Fruit fly (Drosophila melanogaster): Measurements from ENCODE around the gene CG8066.

The CG8066 gene

DNA sequence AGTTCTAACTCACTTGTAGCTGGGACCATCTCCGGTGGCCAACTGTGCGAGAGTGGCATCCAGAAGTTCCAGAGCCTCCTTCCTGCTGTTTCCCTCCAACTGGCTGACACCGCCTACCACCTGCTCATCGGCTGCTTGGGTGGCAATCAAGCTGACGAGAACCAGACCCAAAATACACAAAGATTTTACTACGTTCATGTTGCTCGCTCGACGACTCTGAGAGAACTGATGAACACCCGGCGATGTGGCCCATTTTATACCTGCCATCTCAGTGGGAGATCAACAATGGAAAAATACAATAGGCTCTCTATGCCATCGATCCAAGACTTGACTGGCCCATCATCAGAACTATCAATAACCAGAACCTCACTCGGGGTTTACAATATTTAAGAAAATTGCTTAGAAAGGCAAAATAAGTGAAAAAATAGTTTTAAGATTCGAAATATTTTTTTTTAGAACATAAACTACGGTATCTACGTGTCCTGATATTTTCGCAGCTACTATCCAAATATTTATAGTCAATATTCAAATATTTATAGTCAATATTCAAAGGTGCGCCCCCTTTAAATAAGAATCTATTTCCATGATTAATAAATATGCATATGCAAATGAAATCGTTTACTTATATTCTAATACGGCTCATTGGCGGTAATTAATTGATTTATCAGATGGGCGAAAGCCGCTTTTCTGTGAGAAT, 912 bp upstream of the CG8066 start, which contains the start of gene Cys:
TSS of gene Cys (minus strand) at position 234 of the 697 bp plus-strand sequence.
- no peak for TF ChIP-seq CG17801 (GFP tag; optimal IDR thresholded peaks at IDR 0.05; ENCODE audit: partially characterized antibody)

DNA sequence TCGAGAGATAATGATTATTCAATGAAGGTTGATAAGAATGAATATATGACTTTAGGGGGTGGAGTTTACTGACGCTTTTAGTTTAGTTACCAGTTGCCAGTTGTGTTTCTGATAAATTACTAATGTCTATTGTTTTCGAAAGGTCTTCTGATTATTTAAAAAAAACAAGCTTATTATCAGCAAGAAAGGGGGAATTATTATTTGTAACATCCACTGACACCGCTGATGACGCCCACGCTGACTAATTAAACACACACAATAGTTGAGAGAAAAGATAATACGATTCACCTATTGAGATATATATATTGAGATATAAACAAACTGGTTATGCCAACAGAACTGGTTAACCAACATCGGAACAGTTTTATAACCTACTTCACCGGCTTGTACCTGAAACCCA, 851 bp downstream of the CG8066 start:
- TF ChIP-seq CG17801 (GFP tag; optimal IDR thresholded peaks at IDR 0.05; ENCODE audit: partially characterized antibody) = no peak

DNA sequence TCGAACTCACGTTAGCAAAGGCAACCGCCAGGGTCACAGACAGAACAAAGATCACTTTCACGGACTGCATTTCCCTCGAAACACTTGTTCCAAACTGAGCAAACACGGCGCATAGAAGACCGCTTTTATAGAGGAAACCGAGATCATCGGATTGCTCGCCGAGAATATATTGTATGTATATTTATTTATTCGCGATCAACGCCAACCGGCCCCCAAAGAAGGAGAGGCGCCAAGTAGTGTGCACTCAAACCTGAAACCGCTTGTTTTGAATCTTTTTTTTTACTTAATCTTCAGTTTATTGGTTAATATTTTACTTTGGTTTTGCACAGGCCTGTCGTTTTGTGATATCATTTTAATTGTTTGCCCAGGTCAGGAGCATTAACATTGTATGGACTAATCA, 1.3 kb downstream of the CG8066 start, which contains the start of gene CG31313:
TSS of gene CG31313 (minus strand) at position 101 of the 400 bp plus-strand sequence.
- no peak for TF ChIP-seq CG17801 (GFP tag; optimal IDR thresholded peaks at IDR 0.05; ENCODE audit: partially characterized antibody)

DNA sequence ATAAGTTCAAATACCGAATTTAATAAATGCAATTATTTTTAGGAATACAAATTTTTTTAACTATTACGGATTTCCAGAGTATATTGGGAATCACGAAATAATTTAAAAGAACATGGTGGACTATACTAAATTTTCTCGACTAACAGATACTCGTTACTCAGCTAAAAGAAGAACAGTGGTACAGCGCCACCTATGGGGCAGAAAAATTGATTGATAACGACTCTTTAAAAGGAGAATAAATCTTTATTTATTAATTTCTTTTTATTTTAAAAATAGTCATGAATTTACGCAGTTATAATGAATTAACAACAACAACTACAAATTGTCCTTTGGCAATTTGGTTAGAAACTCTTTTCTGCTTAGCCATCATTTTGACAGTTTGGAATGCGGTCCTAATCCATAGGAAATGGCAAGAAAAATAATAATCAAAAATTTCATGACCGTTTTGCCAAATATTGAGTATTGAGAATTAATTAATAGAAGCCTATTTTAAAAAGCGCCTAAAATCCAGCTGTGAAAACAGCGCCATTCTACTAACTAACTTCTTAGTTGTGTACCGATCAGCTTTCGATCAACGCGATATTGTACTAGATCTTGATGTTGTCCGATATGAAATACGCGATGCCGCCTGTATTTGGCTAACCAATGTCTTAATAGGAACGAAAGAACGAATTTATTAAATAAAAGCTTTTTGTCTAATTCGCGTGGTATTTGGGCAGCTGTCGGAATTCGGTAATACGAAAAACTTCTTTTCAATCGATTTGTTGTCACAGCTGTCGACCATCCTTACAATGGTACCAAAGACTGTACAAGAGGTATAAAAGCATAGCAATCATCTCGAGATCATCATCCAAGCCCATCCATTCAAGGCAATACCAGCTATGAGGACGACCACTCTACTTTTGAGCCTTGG, 3.3 kb downstream of the CG8066 start, which contains the start of gene CG14852:
TSS of gene CG14852 (plus strand) at position 863 of the 913 bp plus-strand sequence.
- TF ChIP-seq CG17801 (GFP tag; optimal IDR thresholded peaks at IDR 0.05; ENCODE audit: partially characterized antibody) = no peak

DNA sequence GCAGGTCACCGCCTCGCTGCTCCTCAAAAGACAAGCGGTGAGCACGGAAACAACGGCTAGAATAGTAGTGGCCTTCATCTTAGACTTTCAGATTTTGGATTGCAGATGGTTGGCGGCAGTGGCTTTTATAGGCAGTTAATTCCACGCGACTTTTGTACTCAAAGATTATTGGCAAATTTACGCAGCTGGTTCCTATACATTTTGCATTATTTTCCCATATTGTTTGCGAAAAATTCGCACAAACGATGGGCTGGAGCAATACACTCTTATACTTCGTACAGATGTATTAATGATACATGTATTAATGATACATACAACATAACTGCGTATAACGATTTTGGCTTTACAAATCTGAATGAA, 4.0 kb downstream of the CG8066 start, which contains the start of gene CG8087:
TSS of gene CG8087 (minus strand) at position 101 of the 360 bp plus-strand sequence.
- no peak for TF ChIP-seq CG17801 (GFP tag; optimal IDR thresholded peaks at IDR 0.05; ENCODE audit: partially characterized antibody)

DNA sequence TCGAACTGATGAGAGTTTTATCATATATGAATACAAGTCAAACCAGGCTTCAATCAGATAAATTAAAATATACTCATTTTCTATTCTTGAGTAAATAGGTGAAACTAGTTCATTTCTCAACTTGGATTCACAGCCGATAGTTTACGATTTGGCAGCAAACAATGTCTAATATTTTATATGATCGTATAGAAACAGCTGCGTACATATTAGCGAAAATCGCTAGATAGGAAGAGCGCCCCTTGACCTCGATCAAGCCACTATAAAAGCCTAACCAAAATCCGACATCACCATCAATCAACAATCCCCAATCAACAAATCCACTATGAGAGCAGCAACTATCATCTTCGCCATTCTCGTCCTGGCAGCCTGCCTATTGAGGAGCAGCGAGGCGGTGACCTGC, 6.6 kb downstream of the CG8066 start, which contains the start of gene CG14851:
TSS of gene CG14851 (plus strand) at position 301 of the 400 bp plus-strand sequence.
- TF ChIP-seq CG17801 (GFP tag; optimal IDR thresholded peaks at IDR 0.05; ENCODE audit: partially characterized antibody) = no peak

DNA sequence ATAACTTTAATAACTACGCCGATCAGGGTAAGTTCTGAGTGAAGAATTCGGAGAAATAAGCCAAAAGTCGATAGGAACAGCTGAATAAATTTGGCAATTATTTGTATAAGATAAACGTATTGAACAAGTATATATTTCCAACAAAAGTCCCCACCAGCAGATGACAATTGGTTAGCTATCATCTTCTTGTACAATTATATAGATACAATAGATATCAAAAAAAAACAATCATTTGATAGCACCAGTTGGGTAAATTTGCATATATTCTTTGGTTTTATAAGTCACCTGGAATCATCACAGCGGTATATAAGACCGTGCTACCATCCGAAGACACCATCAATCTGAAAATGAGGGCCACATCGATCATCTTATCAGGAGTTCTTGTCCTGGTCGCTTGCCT, 8.0 kb downstream of the CG8066 start, which contains the start of gene Jig:
TSS of gene Jig (plus strand) at position 301 of the 400 bp plus-strand sequence.
- TF ChIP-seq CG17801 (GFP tag; optimal IDR thresholded peaks at IDR 0.05; ENCODE audit: partially characterized antibody) = no peak

DNA sequence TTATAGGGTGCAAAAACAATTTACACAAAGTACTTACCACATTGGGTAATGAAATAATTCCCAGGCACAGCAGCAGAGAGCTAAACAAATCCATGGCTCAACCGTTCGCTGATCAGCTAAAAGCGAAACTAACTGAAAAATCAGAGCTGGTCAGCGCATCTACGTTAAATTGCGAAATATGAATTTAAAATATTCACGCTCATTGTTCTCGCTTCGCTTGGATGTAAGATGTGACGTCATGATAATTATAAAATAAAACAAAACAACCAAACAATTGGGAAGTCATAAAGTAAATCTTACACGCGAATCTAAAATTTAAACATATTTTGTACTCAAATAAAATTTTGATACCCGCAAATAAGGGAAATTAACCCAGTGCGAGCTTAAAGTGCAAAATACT, 8.7 kb downstream of the CG8066 start, which contains the start of gene CG14854:
TSS of gene CG14854 (minus strand) at position 101 of the 400 bp plus-strand sequence.
- TF ChIP-seq CG17801 (GFP tag; optimal IDR thresholded peaks at IDR 0.05; ENCODE audit: partially characterized antibody) = no peak

DNA sequence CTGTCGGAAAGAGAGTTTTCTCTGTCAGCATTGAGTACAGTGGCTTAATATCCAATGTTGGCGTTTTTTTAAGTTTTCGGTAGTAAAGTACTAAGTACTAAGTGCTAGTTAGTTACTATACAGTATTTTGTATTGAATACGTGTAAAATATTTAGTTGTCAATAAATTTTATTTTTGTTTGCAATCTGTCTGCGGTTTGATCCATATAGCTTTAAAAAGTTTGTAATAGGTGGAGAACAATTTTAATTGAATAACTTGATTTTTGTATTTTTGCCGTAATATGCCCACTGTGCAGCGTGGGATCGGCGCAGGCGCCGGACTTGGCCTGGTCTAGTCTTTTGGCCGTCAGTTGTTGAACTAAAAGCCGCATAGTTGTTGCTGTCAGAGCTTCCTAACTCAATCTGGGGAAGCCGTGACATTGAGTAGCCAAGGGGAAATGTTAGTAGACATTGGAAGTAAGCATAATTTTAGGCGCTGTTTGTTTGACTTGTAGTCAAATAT, 10.2 kb downstream of the CG8066 start:
- TF ChIP-seq CG17801 (GFP tag; optimal IDR thresholded peaks at IDR 0.05; ENCODE audit: partially characterized antibody) = no peak

DNA sequence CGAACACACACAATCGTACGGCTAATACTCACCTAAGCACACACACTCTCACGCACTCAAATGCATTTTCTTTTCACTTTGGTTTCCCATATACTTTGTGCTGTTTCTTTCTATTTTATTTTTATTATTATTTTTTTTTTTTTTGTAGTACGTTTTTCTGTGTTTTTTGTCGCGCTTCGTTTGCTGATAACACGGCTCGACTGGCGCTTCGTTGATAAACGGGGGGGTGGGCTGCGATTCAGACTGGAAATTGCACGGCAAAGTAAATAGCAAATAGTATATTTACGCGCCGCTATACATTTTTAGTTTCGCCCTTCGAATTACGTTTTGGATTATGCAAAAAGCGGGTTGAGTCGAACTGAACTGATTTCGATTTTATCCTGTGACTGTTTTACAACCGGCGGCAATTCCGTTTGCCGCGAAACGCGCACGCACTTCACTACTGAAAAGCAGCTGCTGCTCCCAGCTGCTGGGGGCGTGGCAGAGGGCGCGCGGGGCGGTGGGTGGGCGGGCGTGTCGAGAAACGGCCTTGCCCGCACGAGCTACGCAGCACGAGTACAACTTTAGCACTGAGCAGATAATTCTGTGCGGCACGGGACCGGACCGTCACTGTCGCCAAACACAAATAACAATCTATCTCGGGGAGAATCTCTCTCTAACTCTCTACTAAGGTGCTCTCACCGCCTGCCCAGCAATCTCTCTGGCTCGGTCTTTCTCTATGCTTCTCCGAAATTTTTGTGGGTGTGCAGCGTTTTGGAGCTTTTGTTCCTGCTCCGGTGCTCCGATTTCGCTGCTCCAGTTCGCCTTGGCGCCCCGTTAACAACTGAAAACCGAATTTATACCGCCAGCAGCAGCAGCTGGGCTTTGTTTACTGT, 10.9 kb downstream of the CG8066 start, which contains the start of gene Pde6:
TSS of gene Pde6 (minus strand) at position 825 of the 875 bp plus-strand sequence.
- TF ChIP-seq CG17801 (GFP tag; optimal IDR thresholded peaks at IDR 0.05; ENCODE audit: partially characterized antibody) = no peak

DNA sequence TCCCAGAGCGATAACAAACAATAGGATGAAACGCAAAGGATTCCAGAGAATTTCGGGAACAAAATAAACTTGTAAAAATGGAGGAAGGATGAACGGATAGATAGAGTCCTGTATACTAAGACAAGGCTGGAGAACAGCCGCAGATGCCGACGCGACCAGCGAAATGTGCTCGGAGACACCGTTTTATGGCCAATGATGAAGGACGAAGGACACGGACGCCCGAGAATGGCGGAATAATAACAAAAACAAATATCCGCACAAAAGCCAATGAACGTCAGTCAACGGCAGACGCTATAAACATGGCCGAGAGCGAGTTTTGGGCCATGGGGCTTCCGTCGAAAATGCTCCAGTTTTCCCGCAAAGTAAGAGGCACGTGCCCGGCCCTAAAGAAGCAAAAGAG, 13.6 kb downstream of the CG8066 start:
- TF ChIP-seq CG17801 (GFP tag; optimal IDR thresholded peaks at IDR 0.05; ENCODE audit: partially characterized antibody) = no peak

DNA sequence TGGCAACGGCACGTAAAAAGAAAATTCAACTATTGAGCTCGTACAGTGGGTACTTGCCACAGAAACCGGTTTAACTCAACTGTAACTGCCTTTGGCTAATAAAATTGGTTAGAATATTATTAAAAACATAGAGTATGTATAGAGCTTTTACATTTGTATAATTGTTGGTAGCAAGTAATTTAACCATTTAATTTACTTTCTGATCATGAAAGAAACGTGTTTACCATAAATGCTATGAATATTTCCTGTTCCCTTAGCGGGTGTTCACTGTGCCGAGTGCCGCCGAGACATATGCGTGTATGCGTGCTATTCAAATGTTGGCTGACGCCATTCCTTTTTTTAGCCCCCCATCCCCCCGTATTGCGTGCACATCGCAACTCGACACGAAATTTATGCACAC, 19.9 kb downstream of the CG8066 start:
- TF ChIP-seq CG17801 (GFP tag; optimal IDR thresholded peaks at IDR 0.05; ENCODE audit: partially characterized antibody) = no peak

DNA sequence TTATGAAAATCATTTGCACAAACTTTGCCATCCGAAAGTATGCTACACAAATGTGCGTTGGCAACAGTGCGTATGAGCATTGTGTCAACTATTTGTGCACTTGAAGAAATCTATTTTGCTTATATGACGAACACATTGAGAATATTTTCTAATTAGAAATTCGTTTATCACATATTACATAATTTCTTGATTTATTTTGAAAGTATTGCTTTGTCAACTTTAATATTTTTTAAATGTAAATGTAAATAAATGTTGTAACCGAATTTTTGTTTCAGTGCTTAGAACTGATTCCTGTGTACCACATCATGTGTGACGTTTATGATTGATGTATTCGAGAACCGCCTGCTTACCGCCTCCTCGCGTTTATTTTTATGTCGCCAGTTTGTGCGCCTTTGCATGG, 26.6 kb downstream of the CG8066 start:
- TF ChIP-seq CG17801 (GFP tag; optimal IDR thresholded peaks at IDR 0.05; ENCODE audit: partially characterized antibody) = no peak

DNA sequence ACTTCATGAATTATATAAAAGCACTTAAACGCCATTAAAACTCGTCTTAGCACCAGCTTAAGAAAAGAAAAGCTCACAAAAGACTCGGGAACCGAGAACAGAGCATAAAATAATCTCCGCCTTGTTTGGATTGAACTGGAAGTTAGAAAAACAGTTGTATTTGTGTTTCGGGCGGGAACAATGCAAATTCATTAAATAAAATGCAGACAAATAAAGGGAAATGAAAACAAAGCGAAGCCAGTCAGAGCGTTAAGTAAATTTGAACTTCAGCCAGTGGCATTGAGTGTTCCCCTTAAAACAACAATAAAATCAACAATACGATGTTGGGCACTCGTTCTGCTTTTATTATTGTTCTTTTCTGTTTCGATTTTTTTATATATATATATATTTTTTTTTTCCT, 42.0 kb downstream of the CG8066 start:
- TF ChIP-seq CG17801 (GFP tag; optimal IDR thresholded peaks at IDR 0.05; ENCODE audit: partially characterized antibody) = no peak

All from ovary, adult (tissue).